Fruit fly (Drosophila melanogaster) whole organism, wandering third instar larva: Measurements from ENCODE around the gene VhaM9.7-b.

Source experiments
- Abd-B ChIP-seq: fragments of >200 bp; optimal IDR thresholded peaks from 2 replicates; lab custom pipeline; 2017; ENCODE audit warnings: missing biosample characterization, missing genetic modification characterization
- CG32264 ChIP-seq: fragments of 200-800 bp; sonication (Bioruptor generic); optimal IDR thresholded peaks from 2 replicates; lab custom pipeline; 2016; ENCODE audit warnings: missing biosample characterization, missing genetic modification characterization
- CG9705 ChIP-seq: fragments of 200-800 bp; sonication (Bioruptor generic); optimal IDR thresholded peaks from 2 replicates; lab custom pipeline; 2018; ENCODE audit warnings: missing biosample characterization, mild to moderate bottlenecking, missing genetic modification characterization
- CrebA ChIP-seq: fragments of 200-800 bp; sonication (Bioruptor generic); optimal IDR thresholded peaks from 2 replicates; lab custom pipeline; 2016; ENCODE audit warnings: missing biosample characterization, mild to moderate bottlenecking, missing genetic modification characterization, borderline replicate concordance
- Dfd ChIP-seq: fragments of >200 bp; optimal IDR thresholded peaks from 2 replicates; lab custom pipeline; 2017; ENCODE audit warnings: missing biosample characterization, missing genetic modification characterization
- Dif ChIP-seq: fragments of 200-275, 200-300 bp; sonication (Bioruptor generic); optimal IDR thresholded peaks from 2 replicates; lab custom pipeline; 2018; ENCODE audit warnings: missing biosample characterization, missing genetic modification characterization; ENCODE audit not compliant: partially characterized antibody
- GATAd ChIP-seq: sonication (Bioruptor generic); optimal IDR thresholded peaks from 2 replicates; lab custom pipeline; 2016; ENCODE audit warnings: missing biosample characterization, missing genetic modification characterization
- HLH106 ChIP-seq: fragments of 200-800 bp; optimal IDR thresholded peaks from 3 replicates; lab custom pipeline; 2019; ENCODE audit warnings: missing biosample characterization, mild to moderate bottlenecking, missing genetic modification characterization, moderate library complexity
- Hnf4 ChIP-seq: fragments of 200-800 bp; sonication (Bioruptor generic); optimal IDR thresholded peaks from 2 replicates; lab custom pipeline; 2016; ENCODE audit warnings: missing biosample characterization, mild to moderate bottlenecking, missing genetic modification characterization
- Hr78 ChIP-seq: fragments of >200 bp; optimal IDR thresholded peaks from 2 replicates; lab custom pipeline; 2017; ENCODE audit warnings: missing biosample characterization, missing genetic modification characterization
- Hr83 ChIP-seq: fragments of 200-300 bp; sonication (Bioruptor generic); optimal IDR thresholded peaks from 2 replicates; lab custom pipeline; 2016; ENCODE audit warnings: missing biosample characterization, mild to moderate bottlenecking, missing genetic modification characterization, moderate library complexity; ENCODE audit not compliant: poor library complexity, severe bottlenecking
- Jra ChIP-seq: sonication (Bioruptor generic); optimal IDR thresholded peaks from 2 replicates; lab custom pipeline; 2016; ENCODE audit warnings: missing biosample characterization, missing genetic modification characterization
- Mio ChIP-seq: sonication (Bioruptor generic); optimal IDR thresholded peaks from 2 replicates; lab custom pipeline; 2016; ENCODE audit warnings: missing biosample characterization, missing genetic modification characterization
- Myc ChIP-seq: fragments of >200 bp; optimal IDR thresholded peaks from 2 replicates; lab custom pipeline; 2017
- N ChIP-seq: fragments of >200 bp; optimal IDR thresholded peaks from 2 replicates; lab custom pipeline; 2018; ENCODE audit warnings: missing biosample characterization, missing external identifiers, missing genetic modification characterization
- OdsH ChIP-seq: fragments of 200-800 bp; sonication (Bioruptor generic); optimal IDR thresholded peaks from 2 replicates; lab custom pipeline; 2016; ENCODE audit warnings: missing biosample characterization, mild to moderate bottlenecking, missing genetic modification characterization
- Rel ChIP-seq, 2 experiments: fragments of 200-800 bp; sonication (Bioruptor generic) in 1 of 2; optimal IDR thresholded peaks; 2 replicates in 1 of 2; 3 replicates in 1 of 2; lab custom pipeline; 2016 to 2019; ENCODE audit warnings: mild to moderate bottlenecking in 2 of 2, missing biosample characterization in 2 of 2, missing genetic modification characterization in 2 of 2, moderate library complexity in 1 of 2
- Sp1 ChIP-seq: fragments of 200-800 bp; sonication (Bioruptor generic); optimal IDR thresholded peaks from 3 replicates; lab custom pipeline; 2019; ENCODE audit warnings: missing biosample characterization, mild to moderate bottlenecking, missing genetic modification characterization, moderate library complexity
- Vsx2 ChIP-seq: fragments of 200-300, 225-300 bp; sonication (Bioruptor generic); optimal IDR thresholded peaks from 2 replicates; lab custom pipeline; 2018; ENCODE audit warnings: missing biosample characterization, missing genetic modification characterization; ENCODE audit not compliant: partially characterized antibody
- br ChIP-seq: fragments of 200-800 bp; sonication (Bioruptor generic); optimal IDR thresholded peaks from 2 replicates; lab custom pipeline; 2016; ENCODE audit warnings: missing biosample characterization, missing genetic modification characterization
- brk ChIP-seq: fragments of 200-800 bp; sonication (Bioruptor generic); optimal IDR thresholded peaks from 2 replicates; lab custom pipeline; 2016; ENCODE audit warnings: missing biosample characterization, mild to moderate bottlenecking, missing genetic modification characterization
- dl ChIP-seq, 2 experiments: fragments of 175-275, 200-275 bp in 1 of 2; fragments of 200-275 bp in 1 of 2; sonication (Bioruptor generic); optimal IDR thresholded peaks; lab custom pipeline; 2018; ENCODE audit warnings: mild to moderate bottlenecking in 2 of 2, missing biosample characterization in 2 of 2, missing genetic modification characterization in 2 of 2, moderate library complexity in 2 of 2; ENCODE audit not compliant: partially characterized antibody in 2 of 2, insufficient read depth in 1 of 2
- dmrt93B ChIP-seq: fragments of 200-800 bp; sonication (Bioruptor generic); optimal IDR thresholded peaks from 2 replicates; lab custom pipeline; 2018; ENCODE audit warnings: missing biosample characterization, mild to moderate bottlenecking, missing genetic modification characterization
- dsf ChIP-seq: sonication (Bioruptor generic); optimal IDR thresholded peaks from 2 replicates; lab custom pipeline; 2016; ENCODE audit warnings: missing biosample characterization, missing genetic modification characterization, borderline replicate concordance
- ey ChIP-seq: fragments of 200-800 bp; sonication (Bioruptor generic); optimal IDR thresholded peaks from 2 replicates; lab custom pipeline; 2016; ENCODE audit warnings: missing biosample characterization, missing genetic modification characterization
- foxo ChIP-seq, 2 experiments: fragments of 200-800 bp; sonication (Bioruptor generic); optimal IDR thresholded peaks; 2 replicates in 1 of 2; 3 replicates in 1 of 2; lab custom pipeline; 2016 to 2017; ENCODE audit warnings: missing biosample characterization in 2 of 2, missing genetic modification characterization in 2 of 2
- fru ChIP-seq: fragments of 200-800 bp; sonication (Bioruptor generic); optimal IDR thresholded peaks from 3 replicates; lab custom pipeline; 2016; ENCODE audit warnings: missing biosample characterization, mild to moderate bottlenecking, missing genetic modification characterization
- h ChIP-seq: fragments of 200-800 bp; sonication (Bioruptor generic); optimal IDR thresholded peaks from 3 replicates; lab custom pipeline; 2016; ENCODE audit warnings: missing biosample characterization, mild to moderate bottlenecking, missing genetic modification characterization
- jim ChIP-seq: fragments of 175-275, 200-325 bp; sonication (Bioruptor generic); optimal IDR thresholded peaks from 2 replicates; lab custom pipeline; 2016; ENCODE audit warnings: missing biosample characterization, mild to moderate bottlenecking, missing genetic modification characterization
- lola ChIP-seq: fragments of >200 bp; optimal IDR thresholded peaks from 2 replicates; lab custom pipeline; 2017; ENCODE audit warnings: missing biosample characterization, missing genetic modification characterization
- pan ChIP-seq: fragments of >200 bp; optimal IDR thresholded peaks from 2 replicates; lab custom pipeline; 2017
- psq ChIP-seq: fragments of 200-800 bp; sonication (Bioruptor generic); optimal IDR thresholded peaks from 3 replicates; lab custom pipeline; 2017; ENCODE audit warnings: missing biosample characterization, mild to moderate bottlenecking, missing genetic modification characterization, moderate library complexity
- rgr ChIP-seq: fragments of 200-800 bp; sonication (Bioruptor generic); optimal IDR thresholded peaks from 3 replicates; lab custom pipeline; 2016; ENCODE audit warnings: missing biosample characterization, mild to moderate bottlenecking, missing genetic modification characterization
- sage ChIP-seq: fragments of 200-800 bp; sonication (Bioruptor generic); optimal IDR thresholded peaks from 2 replicates; lab custom pipeline; 2016; ENCODE audit warnings: missing biosample characterization, mild to moderate bottlenecking, missing genetic modification characterization
- sv ChIP-seq: fragments of 200-800 bp; sonication (Bioruptor generic); optimal IDR thresholded peaks from 3 replicates; lab custom pipeline; 2016; ENCODE audit warnings: missing biosample characterization, missing genetic modification characterization
- tai ChIP-seq: sonication (Bioruptor generic); optimal IDR thresholded peaks from 2 replicates; lab custom pipeline; 2016; ENCODE audit warnings: missing biosample characterization, missing genetic modification characterization
- usp ChIP-seq: fragments of >200 bp; optimal IDR thresholded peaks from 2 replicates; lab custom pipeline; 2017; ENCODE audit warnings: missing biosample characterization, missing genetic modification characterization
- woc ChIP-seq: sonication (Bioruptor generic); optimal IDR thresholded peaks from 2 replicates; lab custom pipeline; 2016; ENCODE audit warnings: missing biosample characterization, mild to moderate bottlenecking, missing genetic modification characterization

Gene VhaM9.7-b

dm6 chr3L:21533270-21533948 lies 6.3 kb upstream of the VhaM9.7-b start, which contains the start of gene Mkrn1:
Gene Mkrn1, minus strand, starts transcription at chr3L:21533713.
- TF ChIP-seq Rel (GFP tag; optimal IDR thresholded peaks at IDR 0.05; lab: Kevin White, UChicago) (no peak), Rel (tag; optimal IDR thresholded peaks at IDR 0.05; lab: Kevin White, UChicago) (peak; percentile 41), usp (GFP tag; lab: Kevin White, UChicago) (no peak), pan (no peak), Hnf4 (no peak)

dm6 chr3L:21534360-21534759 lies 5.3 kb upstream of the VhaM9.7-b start, which contains the start of gene ppk5:
Gene ppk5, plus strand, starts transcription at chr3L:21534660.
- TF ChIP-seq Hnf4 = no peak
- TF ChIP-seq Dif (GFP tag; lab: Kevin White, UChicago) = no peak
- TF ChIP-seq lola (GFP tag; lab: Kevin White, UChicago) = no peak
- TF ChIP-seq Abd-B (GFP tag; lab: Kevin White, UChicago) = no peak
- no peak for TF ChIP-seq h
- no peak for TF ChIP-seq br
- no peak for TF ChIP-seq Hr78 (GFP tag; lab: Kevin White, UChicago)
- no peak for TF ChIP-seq Sp1 (GFP tag; lab: Kevin White, UChicago)
- TF ChIP-seq usp (GFP tag; lab: Kevin White, UChicago) = no peak
- TF ChIP-seq fru = no peak
- TF ChIP-seq rgr = no peak
- no peak for TF ChIP-seq brk (GFP tag; lab: Kevin White, UChicago)

dm6 chr3L:21536857-21537256 lies 2.8 kb upstream of the VhaM9.7-b start, which contains the start of gene Rpn10:
Gene Rpn10, plus strand, starts transcription at chr3L:21537000.
- TF ChIP-seq Dfd (GFP tag; lab: Kevin White, UChicago) (no peak), dsf (GFP tag; lab: Kevin White, UChicago) (no peak), CG9705 (GFP tag; lab: Kevin White, UChicago) (no peak), CG32264 (GFP tag; lab: Kevin White, UChicago) (no peak), dl (GFP tag; optimal IDR thresholded peaks at IDR 0.05; lab: Kevin White, UChicago; ENCODE audit: insufficient read depth in 1 of 2, partially characterized antibody in 2 of 2) (no peak), Sp1 (GFP tag; lab: Kevin White, UChicago) (no peak), N (GFP tag; lab: Kevin White, UChicago) (no peak), Myc (no peak), Hr78 (GFP tag; lab: Kevin White, UChicago) (no peak), Abd-B (GFP tag; lab: Kevin White, UChicago) (no peak), usp (GFP tag; lab: Kevin White, UChicago) (no peak), tai (GFP tag; lab: Kevin White, UChicago) (peak; percentile 75), brk (GFP tag; lab: Kevin White, UChicago) (no peak), fru (no peak), Dif (GFP tag; lab: Kevin White, UChicago) (no peak), sage (no peak), CrebA (GFP tag; lab: Kevin White, UChicago) (no peak), woc (GFP tag; lab: Kevin White, UChicago) (no peak), Jra (GFP tag; lab: Kevin White, UChicago) (peak; percentile 31), HLH106 (no peak), jim (GFP tag; lab: Kevin White, UChicago) (no peak), Vsx2 (GFP tag; lab: Kevin White, UChicago) (no peak), Hr83 (GFP tag; lab: Kevin White, UChicago) (peak; percentile 61), GATAd (GFP tag; lab: Kevin White, UChicago) (no peak), br (no peak), Hnf4 (peak; percentile 57), sv (GFP tag; lab: Kevin White, UChicago) (no peak), psq (GFP tag; lab: Kevin White, UChicago) (no peak), lola (GFP tag; lab: Kevin White, UChicago) (no peak), Rel (GFP tag; optimal IDR thresholded peaks at IDR 0.05; lab: Kevin White, UChicago) (no peak), Rel (tag; optimal IDR thresholded peaks at IDR 0.05; lab: Kevin White, UChicago) (peak; percentile 73), foxo (GFP tag; optimal IDR thresholded peaks at IDR 0.05; lab: Kevin White, UChicago) (no peak), pan (no peak), rgr (no peak), Mio (GFP tag; lab: Kevin White, UChicago) (no peak), dmrt93B (GFP tag; lab: Kevin White, UChicago) (no peak), h (no peak), OdsH (GFP tag; lab: Kevin White, UChicago) (no peak), ey (GFP tag; lab: Kevin White, UChicago) (peak; percentile 2)
- TF ChIP-seq, all 38 proteins: peak for 6
